Worm (Caenorhabditis elegans): ENCODE data around the gene otpl-5.

The otpl-5 gene

DNA sequence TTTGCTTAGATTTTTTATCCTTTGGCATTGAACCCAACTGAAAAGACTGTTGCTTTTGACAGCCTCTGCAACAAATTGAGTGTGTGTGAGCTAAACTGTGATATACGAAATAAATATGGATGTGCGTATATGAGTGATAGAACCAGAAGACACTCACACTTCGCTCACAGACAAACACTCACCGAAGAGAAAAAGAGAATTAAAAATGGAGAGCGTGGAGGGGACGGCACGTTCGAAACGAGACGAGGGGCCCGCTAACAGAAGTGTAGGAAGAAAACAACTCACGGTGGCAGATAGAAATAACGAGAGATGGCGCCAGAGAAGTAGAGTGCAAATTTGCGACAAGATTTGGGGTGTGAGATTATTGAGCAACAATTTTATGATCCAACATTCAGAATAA lies 11.0 kb upstream of the otpl-5 start (continued):
- TF ChIP-seq irx-1 (tag; optimal IDR thresholded peaks at IDR 0.05) (no peak), ztf-4 (tag; optimal IDR thresholded peaks at IDR 0.05) (no peak), lir-3 (tag; optimal IDR thresholded peaks at IDR 0.05; ENCODE audit: poor library complexity) (no peak), egl-13 (tag; optimal IDR thresholded peaks at IDR 0.05) (no peak), elt-2 (tag; optimal IDR thresholded peaks at IDR 0.05) (no peak), nhr-76 (tag; optimal IDR thresholded peaks at IDR 0.05) (no peak), nhr-84 (tag; optimal IDR thresholded peaks at IDR 0.05) (no peak), hlh-4 (tag; optimal IDR thresholded peaks at IDR 0.05) (no peak), unc-130 (tag; optimal IDR thresholded peaks at IDR 0.05) (no peak), nhr-28 (tag; optimal IDR thresholded peaks at IDR 0.05) (no peak), xbp-1 (tag; optimal IDR thresholded peaks at IDR 0.05) (no peak), fkh-10 (GFP tag; optimal IDR thresholded peaks at IDR 0.05) (no peak), swsn-7 (tag; optimal IDR thresholded peaks at IDR 0.05) (peak; percentile 22), pax-3 (tag; optimal IDR thresholded peaks at IDR 0.05) (no peak), skn-1 (tag; optimal IDR thresholded peaks at IDR 0.05) (peak; percentile 35), nhr-237 (tag; optimal IDR thresholded peaks at IDR 0.05) (no peak), grh-1 (GFP tag; IDR thresholded peaks at IDR 0.05) (no peak), pqm-1 (tag; optimal IDR thresholded peaks at IDR 0.05) (no peak), mef-2 (tag; optimal IDR thresholded peaks at IDR 0.05) (no peak), fkh-8 (tag; optimal IDR thresholded peaks at IDR 0.05) (no peak), ets-5 (GFP tag; IDR thresholded peaks at IDR 0.05) (no peak), unc-30 (tag; optimal IDR thresholded peaks at IDR 0.05) (no peak), ceh-82 (tag; optimal IDR thresholded peaks at IDR 0.05) (peak in 1 of 3 experiments; percentile 24), hpl-2 (GFP tag; optimal IDR thresholded peaks at IDR 0.05) (no peak), egl-27 (tag; optimal IDR thresholded peaks at IDR 0.05) (no peak), nhr-11 (tag; optimal IDR thresholded peaks at IDR 0.05) (no peak), jun-1 (tag; optimal IDR thresholded peaks at IDR 0.05) (no peak), tlp-1 (tag; optimal IDR thresholded peaks at IDR 0.05) (no peak), lin-15B (tag; optimal IDR thresholded peaks at IDR 0.05) (no peak), fos-1 (tag; optimal IDR thresholded peaks at IDR 0.05) (no peak), isw-1 (GFP tag; IDR thresholded peaks at IDR 0.05) (no peak), dsc-1 (tag; optimal IDR thresholded peaks at IDR 0.05) (peak; percentile 3), efl-1 (optimal IDR thresholded peaks at IDR 0.05) (peak; percentile 26 to 34), efl-1 (GFP tag; optimal IDR thresholded peaks at IDR 0.05 in 1 of 2) (no peak), nhr-47 (tag; optimal IDR thresholded peaks at IDR 0.05) (no peak), hlh-17 (GFP tag; optimal IDR thresholded peaks at IDR 0.05; ENCODE audit: borderline replicate concordance) (no peak), ceh-90 (tag; optimal IDR thresholded peaks at IDR 0.05) (no peak), rnt-1 (tag; optimal IDR thresholded peaks at IDR 0.05) (peak; percentile 46), ama-1 (optimal IDR thresholded peaks at IDR 0.05) (no peak), F16B12.6 (tag; optimal IDR thresholded peaks at IDR 0.05) (peak; percentile 13), elt-3 (tag; optimal IDR thresholded peaks at IDR 0.05) (no peak), snpc-4 (tag; optimal IDR thresholded peaks at IDR 0.05) (no peak), nhr-19 (GFP tag; conservative IDR thresholded peaks at IDR 0.05) (no peak), C16A3.4 (tag; optimal IDR thresholded peaks at IDR 0.05) (no peak), vab-15 (tag; optimal IDR thresholded peaks at IDR 0.05) (no peak), nhr-71 (tag; optimal IDR thresholded peaks at IDR 0.05) (peak; percentile 32), nhr-12 (tag; optimal IDR thresholded peaks at IDR 0.05) (no peak), fkh-4 (tag; optimal IDR thresholded peaks at IDR 0.05; ENCODE audit: borderline replicate concordance) (no peak), ztf-11 (tag; optimal IDR thresholded peaks at IDR 0.05) (no peak), aly-2 (tag; optimal IDR thresholded peaks at IDR 0.05) (no peak), dpl-1 (GFP tag; optimal IDR thresholded peaks at IDR 0.05) (peak in 1 of 3 experiments; percentile 30), C34B4.2 (tag; optimal IDR thresholded peaks at IDR 0.05) (no peak), pag-3 (tag; optimal IDR thresholded peaks at IDR 0.05; ENCODE audit: borderline replicate concordance, insufficient read depth) (peak; percentile 45), ceh-8 (GFP tag; optimal IDR thresholded peaks at IDR 0.05) (no peak)
